Worm (Caenorhabditis elegans) whole organism, midembryonic: ENCODE results near the gene aagr-3.

Experiments
- T22C8.4 ChIP-seq: fragments of 200-800 bp; sonication (Bioruptor generic); IDR thresholded peaks from 2 replicates; pipeline ENCODE4 v1.3.6; 2022; ENCODE audit warnings: missing genetic modification characterization, missing compliant biosample characterization
- cog-1 ChIP-seq: sonication (generic microtip); optimal IDR thresholded peaks from 2 replicates; lab custom pipeline; 2016; ENCODE audit warnings: missing genetic modification characterization, missing compliant biosample characterization
- flt-1 ChIP-seq: fragments of 200-800 bp; sonication (Bioruptor generic); IDR thresholded peaks from 2 replicates; pipeline ENCODE4 v1.3.6; 2022; ENCODE audit warnings: missing genetic modification characterization, missing compliant biosample characterization
- klf-2 ChIP-seq: fragments of 200-800 bp; sonication (Bioruptor generic); conservative IDR thresholded peaks from 2 replicates; pipeline ENCODE4 v1.3.6; 2022; ENCODE audit warnings: missing genetic modification reagents, missing genetic modification characterization, missing compliant biosample characterization
- med-1 ChIP-seq: sonication (generic microtip); optimal IDR thresholded peaks from 2 replicates; lab custom pipeline; 2017; ENCODE audit warnings: missing genetic modification characterization, mild to moderate bottlenecking, missing compliant biosample characterization, antibody characterized with exemption, missing genetic modification reagents; ENCODE audit not compliant: insufficient read depth
- ref-1 ChIP-seq: fragments of 200-800 bp; sonication (Bioruptor generic); conservative IDR thresholded peaks from 2 replicates; pipeline ENCODE4 v1.3.6; 2022; ENCODE audit warnings: missing genetic modification reagents, missing genetic modification characterization, missing compliant biosample characterization
- tab-1 ChIP-seq: fragments of 200-800 bp; sonication (Bioruptor generic); IDR thresholded peaks from 2 replicates; pipeline ENCODE4 v1.3.6; 2022; ENCODE audit warnings: missing genetic modification characterization, missing compliant biosample characterization
- ztf-23 ChIP-seq: fragments of 200-800 bp; sonication (Bioruptor generic); IDR thresholded peaks from 2 replicates; pipeline ENCODE4 v1.3.6; 2022; ENCODE audit warnings: missing genetic modification reagents, missing genetic modification characterization, missing compliant biosample characterization
- ztf-29 ChIP-seq: fragments of 200-800 bp; sonication (Bioruptor generic); IDR thresholded peaks from 2 replicates; pipeline ENCODE4 v1.3.6; 2022; ENCODE audit warnings: missing genetic modification reagents, missing genetic modification characterization, missing compliant biosample characterization

Gene aagr-3

ce11 chrV:9744934-9745333 is 15.6 kb upstream of the aagr-3 start, which contains the start of gene F58E6.13:
TSS of gene F58E6.13 (plus strand) at chrV:9745234.
- TF ChIP-seq cog-1 (tag; lab: Kevin White, UChicago): no peak
- TF ChIP-seq T22C8.4 (GFP tag; lab: Robert Waterston, UW): no peak
- TF ChIP-seq ref-1 (GFP tag; lab: Robert Waterston, UW): no peak
- no peak for TF ChIP-seq ztf-29 (GFP tag; lab: Robert Waterston, UW)
- TF ChIP-seq flt-1 (GFP tag; lab: Robert Waterston, UW): no peak
- no peak for TF ChIP-seq tab-1 (GFP tag; lab: Robert Waterston, UW)
- TF ChIP-seq med-1 (GFP tag; lab: Kevin White, UChicago): no peak
- no peak for TF ChIP-seq klf-2
- TF ChIP-seq ztf-23 (GFP tag; lab: Robert Waterston, UW): no peak

ce11 chrV:9740858-9741257 is 11.5 kb upstream of the aagr-3 start, which contains the start of gene sta-2:
TSS of gene sta-2 (plus strand) at chrV:9741206.
- TF ChIP-seq tab-1 (GFP tag; lab: Robert Waterston, UW): no peak
- no peak for TF ChIP-seq ztf-29 (GFP tag; lab: Robert Waterston, UW)
- TF ChIP-seq flt-1 (GFP tag; lab: Robert Waterston, UW): no peak
- TF ChIP-seq ref-1 (GFP tag; lab: Robert Waterston, UW): no peak
- TF ChIP-seq klf-2: no peak
- no peak for TF ChIP-seq cog-1 (tag; lab: Kevin White, UChicago)
- TF ChIP-seq med-1 (GFP tag; lab: Kevin White, UChicago): no peak
- TF ChIP-seq T22C8.4 (GFP tag; lab: Robert Waterston, UW): no peak
- no peak for TF ChIP-seq ztf-23 (GFP tag; lab: Robert Waterston, UW)

DNA sequence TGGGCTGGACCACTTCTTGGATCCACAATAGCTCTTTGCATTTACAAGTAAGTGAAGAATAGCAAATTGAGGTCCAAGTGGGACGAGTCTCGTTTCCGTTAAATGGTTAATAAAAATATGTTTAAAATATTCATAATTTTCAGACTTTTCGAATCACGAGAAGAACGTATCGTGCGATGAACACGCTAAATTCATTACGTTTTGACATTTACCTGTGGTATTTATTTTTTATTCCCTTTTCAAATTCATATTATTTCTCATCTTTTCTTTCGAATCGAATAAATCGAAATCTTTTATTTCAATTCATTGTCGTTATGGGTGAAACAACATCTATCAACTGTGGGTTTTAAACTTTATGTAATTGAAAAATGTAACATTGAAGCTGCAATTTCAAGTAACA is 10.1 kb upstream of the aagr-3 start, which contains the start of gene marc-1:
Gene marc-1 (plus strand): TSS at position 301 of the 400 bp plus-strand sequence.
- TF ChIP-seq tab-1 (GFP tag; lab: Robert Waterston, UW): no peak
- no peak for TF ChIP-seq T22C8.4 (GFP tag; lab: Robert Waterston, UW)
- TF ChIP-seq ztf-29 (GFP tag; lab: Robert Waterston, UW): no peak
- no peak for TF ChIP-seq flt-1 (GFP tag; lab: Robert Waterston, UW)
- TF ChIP-seq ref-1 (GFP tag; lab: Robert Waterston, UW): no peak
- no peak for TF ChIP-seq med-1 (GFP tag; lab: Kevin White, UChicago)
- TF ChIP-seq cog-1 (tag; lab: Kevin White, UChicago): no peak
- TF ChIP-seq ztf-23 (GFP tag; lab: Robert Waterston, UW): no peak
- TF ChIP-seq klf-2: no peak

ce11 chrV:9738077-9738705 is 8.9 kb upstream of the aagr-3 start:
- TF ChIP-seq tab-1 (GFP tag; lab: Robert Waterston, UW): no peak

ce11 chrV:9737287-9737686 is 8.0 kb upstream of the aagr-3 start, which contains the start of gene aqp-4:
TSS of gene aqp-4 (plus strand) at chrV:9737556.
- no peak for TF ChIP-seq T22C8.4 (GFP tag; lab: Robert Waterston, UW)
- no peak for TF ChIP-seq ztf-23 (GFP tag; lab: Robert Waterston, UW)
- TF ChIP-seq med-1 (GFP tag; lab: Kevin White, UChicago): no peak
- TF ChIP-seq flt-1 (GFP tag; lab: Robert Waterston, UW): no peak
- TF ChIP-seq tab-1 (GFP tag; lab: Robert Waterston, UW): no peak
- no peak for TF ChIP-seq ref-1 (GFP tag; lab: Robert Waterston, UW)
- TF ChIP-seq ztf-29 (GFP tag; lab: Robert Waterston, UW): no peak
- TF ChIP-seq cog-1 (tag; lab: Kevin White, UChicago): no peak
- TF ChIP-seq klf-2: no peak

ce11 chrV:9733920-9734454 is 4.7 kb upstream of the aagr-3 start, which contains the start of gene cal-7:
TSS of gene cal-7 (plus strand) at chrV:9734103.
- TF ChIP-seq klf-2 (no peak), tab-1 (GFP tag; lab: Robert Waterston, UW) (no peak), ztf-29 (GFP tag; lab: Robert Waterston, UW) (no peak), flt-1 (GFP tag; lab: Robert Waterston, UW) (no peak), cog-1 (tag; lab: Kevin White, UChicago) (no peak), T22C8.4 (GFP tag; lab: Robert Waterston, UW) (no peak), med-1 (GFP tag; lab: Kevin White, UChicago) (no peak), ztf-23 (GFP tag; lab: Robert Waterston, UW) (no peak), ref-1 (GFP tag; lab: Robert Waterston, UW) (no peak)

DNA sequence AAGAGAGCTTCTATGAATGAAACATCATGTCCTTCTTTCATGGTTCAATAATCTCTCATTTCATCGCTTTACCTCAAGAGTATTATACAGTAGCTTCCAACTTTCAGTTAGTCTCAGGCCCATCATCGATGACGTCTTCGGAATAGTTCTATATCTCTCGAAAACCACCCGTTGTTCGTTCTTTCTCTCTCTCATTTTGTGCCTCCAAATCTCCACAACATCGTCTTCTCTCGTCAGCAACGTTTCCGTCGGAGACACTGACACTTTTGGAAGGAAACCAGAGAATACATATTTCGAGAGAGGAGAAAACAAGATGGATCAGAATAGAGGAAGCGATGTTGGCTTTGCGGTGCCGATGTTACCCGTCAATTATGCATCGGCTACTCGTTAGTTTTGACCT is 2.5 kb upstream of the aagr-3 start:
- no peak for TF ChIP-seq ztf-29 (GFP tag; lab: Robert Waterston, UW)
- TF ChIP-seq cog-1 (tag; lab: Kevin White, UChicago): no peak
- no peak for TF ChIP-seq tab-1 (GFP tag; lab: Robert Waterston, UW)
- TF ChIP-seq klf-2: no peak
- no peak for TF ChIP-seq ztf-23 (GFP tag; lab: Robert Waterston, UW)
- TF ChIP-seq flt-1 (GFP tag; lab: Robert Waterston, UW): no peak
- no peak for TF ChIP-seq T22C8.4 (GFP tag; lab: Robert Waterston, UW)
- no peak for TF ChIP-seq ref-1 (GFP tag; lab: Robert Waterston, UW)
- no peak for TF ChIP-seq med-1 (GFP tag; lab: Kevin White, UChicago)

ce11 chrV:9730743-9731706 is 1.7 kb upstream of the aagr-3 start:
- TF ChIP-seq T22C8.4 (GFP tag; lab: Robert Waterston, UW): peak; percentile 63; the same call in 1 of the 2 replicates
- TF ChIP-seq med-1 (GFP tag; lab: Kevin White, UChicago): no peak
- TF ChIP-seq ztf-23 (GFP tag; lab: Robert Waterston, UW): peak; percentile 73; the same call in 1 of the 2 replicates
- TF ChIP-seq cog-1 (tag; lab: Kevin White, UChicago): peak; percentile 97
- TF ChIP-seq ref-1 (GFP tag; lab: Robert Waterston, UW): 0 out of 2 replicates have a peak, but pooled peaks have one; percentile 27
- TF ChIP-seq flt-1 (GFP tag; lab: Robert Waterston, UW): peak; percentile 77
- no peak; the same call in 1 of the 2 replicates for TF ChIP-seq tab-1 (GFP tag; lab: Robert Waterston, UW)
